Worm (Caenorhabditis elegans) whole organism, L3 larva: ENCODE measurements around the gene Y39A1A.24.

ENCODE experiments used
- aly-2 ChIP-seq: fragments of 150-350 bp; optimal IDR thresholded peaks from 2 replicates; lab custom pipeline; 2014; ENCODE audit warnings: missing biosample characterization, missing genetic modification characterization
- ceh-82 ChIP-seq: fragments of 150-350 bp; optimal IDR thresholded peaks from 2 replicates; lab custom pipeline; 2014; ENCODE audit warnings: missing biosample characterization, missing genetic modification characterization
- elt-3 ChIP-seq, 3 experiments: fragments of 150-350 bp in 1 of 3; sonication (generic microtip) in 2 of 3; optimal IDR thresholded peaks; 2 replicates in 2 of 3; 4 replicates in 1 of 3; lab custom pipeline; 2014 to 2017; ENCODE audit warnings: missing biosample characterization in 3 of 3, missing genetic modification characterization in 3 of 3
- hmg-11 ChIP-seq: sonication (generic microtip); optimal IDR thresholded peaks from 2 replicates; lab custom pipeline; 2016; ENCODE audit warnings: missing genetic modification characterization, missing compliant biosample characterization
- nhr-11 ChIP-seq: fragments of 150-350 bp; optimal IDR thresholded peaks from 2 replicates; lab custom pipeline; 2014; ENCODE audit warnings: missing biosample characterization, missing genetic modification characterization
- nhr-12 ChIP-seq: fragments of 150-350 bp; optimal IDR thresholded peaks from 2 replicates; lab custom pipeline; 2014; ENCODE audit warnings: missing biosample characterization, missing genetic modification characterization
- nhr-237 ChIP-seq: fragments of 150-350 bp; optimal IDR thresholded peaks from 2 replicates; lab custom pipeline; 2014; ENCODE audit warnings: missing biosample characterization, missing genetic modification characterization
- nhr-76 ChIP-seq: fragments of 150-350 bp; sonication (generic microtip); optimal IDR thresholded peaks from 5 replicates; lab custom pipeline; 2014; ENCODE audit warnings: missing biosample characterization, missing genetic modification characterization
- unc-39 ChIP-seq: sonication (generic microtip); optimal IDR thresholded peaks from 4 replicates; lab custom pipeline; 2017; ENCODE audit warnings: missing biosample characterization, missing genetic modification characterization
- unc-62 ChIP-seq: fragments of 150-350 bp; sonication (generic microtip); optimal IDR thresholded peaks from 4 replicates; lab custom pipeline; 2014; ENCODE audit warnings: missing biosample characterization, missing genetic modification reagents, missing genetic modification characterization
- zag-1 ChIP-seq: fragments of 150-350 bp; optimal IDR thresholded peaks from 2 replicates; lab custom pipeline; 2014; ENCODE audit warnings: missing biosample characterization, missing genetic modification characterization

- TF ChIP-seq elt-3 (tag; optimal IDR thresholded peaks at IDR 0.05; lab: Kevin White, UChicago) (no peak), nhr-237 (tag; lab: Kevin White, UChicago) (no peak), ceh-82 (tag; lab: Kevin White, UChicago) (no peak), hmg-11 (tag; lab: Kevin White, UChicago) (no peak), zag-1 (tag; lab: Kevin White, UChicago) (no peak), nhr-76 (tag; lab: Kevin White, UChicago) (no peak), unc-62 (no peak), unc-39 (tag; lab: Kevin White, UChicago) (no peak), nhr-12 (tag; lab: Kevin White, UChicago) (no peak), aly-2 (tag; lab: Kevin White, UChicago) (no peak), nhr-11 (tag; lab: Kevin White, UChicago) (no peak)
Measured at ce11 chrIII:10631870-10632509, 19.6 kb downstream of the Y39A1A.24 start.
